Worm (Caenorhabditis elegans): ENCODE results near the gene T24H7.8.

DNA sequence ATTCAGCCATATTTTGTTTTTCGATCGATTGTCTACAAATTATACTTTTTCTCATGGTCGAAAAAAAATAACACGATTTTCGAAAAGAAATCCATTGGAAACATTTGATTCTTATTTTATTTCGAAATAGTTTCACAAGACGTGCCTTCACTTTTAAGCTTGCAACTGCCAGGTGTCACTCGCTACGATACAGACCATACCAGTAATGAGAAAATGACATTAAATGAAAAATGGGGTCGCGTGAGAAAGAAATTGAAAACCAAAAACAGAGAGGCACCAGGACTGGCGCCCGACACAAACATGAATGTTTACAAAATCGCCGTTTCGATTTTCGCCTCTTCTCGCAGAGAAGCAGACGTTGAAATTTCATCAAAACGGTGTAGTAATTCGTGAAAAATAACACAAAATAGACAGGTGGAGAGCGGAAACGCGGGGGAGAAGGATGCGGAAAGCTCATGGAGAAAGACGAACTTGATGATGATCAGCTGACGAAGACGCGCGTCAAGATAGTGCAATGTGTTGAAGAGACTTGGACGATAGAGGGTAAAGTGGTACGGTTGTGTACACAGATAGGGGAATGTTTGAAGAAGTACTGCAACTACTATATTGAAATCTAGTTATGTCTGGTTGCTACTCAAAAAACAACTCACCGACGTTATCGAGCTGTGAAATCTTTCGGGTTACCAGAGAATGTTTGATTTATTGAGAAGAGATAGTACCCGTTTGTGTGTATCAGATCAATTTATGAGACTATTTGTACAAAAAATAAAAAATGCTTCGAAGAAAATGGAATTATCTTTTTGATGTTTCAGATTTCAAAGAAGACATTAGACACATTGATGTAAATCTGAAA, 5.5 kb upstream of the T24H7.8 start:
- TF ChIP-seq ama-1 (optimal IDR thresholded peaks at IDR 0.05) (no peak), ces-1 (GFP tag; optimal IDR thresholded peaks at IDR 0.05) (no peak), lin-35 (GFP tag; optimal IDR thresholded peaks at IDR 0.05) (peak in 1 of 2 experiments; percentile 45), nhr-90 (tag; optimal IDR thresholded peaks at IDR 0.05; ENCODE audit: poor library complexity) (no peak), ztf-4 (tag; optimal IDR thresholded peaks at IDR 0.05) (no peak), egl-27 (tag; optimal IDR thresholded peaks at IDR 0.05) (no peak), skn-1 (tag; optimal IDR thresholded peaks at IDR 0.05) (no peak)
